Fruit fly (Drosophila melanogaster) whole organism, embryonic: ENCODE data around the gene CG15642.

ENCODE experiments used
- Adf1 ChIP-seq: fragments of 200-800 bp; sonication (Bioruptor generic); IDR thresholded peaks from 2 replicates; pipeline ENCODE4 v1.3.6; 2022; ENCODE audit warnings: missing biosample characterization, missing genetic modification characterization
- CG10543 ChIP-seq: fragments of 200-800 bp; sonication (Bioruptor generic); optimal IDR thresholded peaks from 3 replicates; lab custom pipeline; 2017; ENCODE audit warnings: missing biosample characterization, mild to moderate bottlenecking, missing genetic modification characterization, moderate library complexity
- CG13894 ChIP-seq: fragments of 200-800 bp; sonication (Bioruptor generic); optimal IDR thresholded peaks from 3 replicates; lab custom pipeline; 2018; ENCODE audit warnings: missing biosample characterization, mild to moderate bottlenecking, missing genetic modification characterization, moderate library complexity
- CG18599 ChIP-seq: fragments of 200-800 bp; sonication (Bioruptor generic); optimal IDR thresholded peaks from 3 replicates; lab custom pipeline; 2017; ENCODE audit warnings: missing biosample characterization, missing genetic modification characterization, mild to moderate bottlenecking, moderate library complexity, missing genetic modification reagents
- CG34376 ChIP-seq: fragments of 200-800 bp; sonication (Bioruptor generic); optimal IDR thresholded peaks from 2 replicates; lab custom pipeline; 2018; ENCODE audit warnings: missing biosample characterization, mild to moderate bottlenecking, missing genetic modification characterization
- CG8290 ChIP-seq, 3 experiments: fragments of 200-800 bp; sonication (Bioruptor generic); optimal IDR thresholded peaks; 2 replicates each; lab custom pipeline; 2016 to 2019; ENCODE audit warnings: missing biosample characterization in 3 of 3, missing genetic modification characterization in 3 of 3, mild to moderate bottlenecking in 2 of 3, moderate library complexity in 1 of 3
- Deaf1 ChIP-seq: fragments of 200-800 bp; optimal IDR thresholded peaks from 3 replicates; lab custom pipeline; 2019; ENCODE audit warnings: missing biosample characterization, mild to moderate bottlenecking, missing genetic modification characterization, moderate library complexity
- HmgD ChIP-seq: fragments of 200-800 bp; sonication (Bioruptor generic); optimal IDR thresholded peaks from 3 replicates; lab custom pipeline; 2016; ENCODE audit warnings: missing biosample characterization, missing genetic modification characterization
- Med ChIP-seq: fragments of 200-800 bp; sonication (Bioruptor generic); peaks from one replicate; lab custom pipeline; 2016; ENCODE audit warnings: missing biosample characterization, missing genetic modification characterization, mild to moderate bottlenecking, inconsistent platforms, moderate library complexity
- Neu2 ChIP-seq: fragments of 200-800 bp; sonication (Bioruptor generic); optimal IDR thresholded peaks from 3 replicates; lab custom pipeline; 2016; ENCODE audit warnings: missing biosample characterization, missing genetic modification characterization, borderline replicate concordance
- abd-A ChIP-seq: fragments of 200-800 bp; sonication (Bioruptor generic); optimal IDR thresholded peaks from 3 replicates; lab custom pipeline; 2019; ENCODE audit warnings: missing biosample characterization, mild to moderate bottlenecking, missing genetic modification characterization, moderate library complexity
- crol ChIP-seq: fragments of 200-800 bp; sonication (Bioruptor generic); IDR thresholded peaks from 2 replicates; pipeline ENCODE4 v1.3.6; 2022; ENCODE audit warnings: missing biosample characterization, missing genetic modification characterization
- lab ChIP-seq: fragments of 200-800 bp; sonication (Bioruptor generic); optimal IDR thresholded peaks from 3 replicates; lab custom pipeline; 2017; ENCODE audit warnings: missing biosample characterization, missing genetic modification characterization, mild to moderate bottlenecking, moderate library complexity, missing genetic modification reagents

Gene CG15642

DNA sequence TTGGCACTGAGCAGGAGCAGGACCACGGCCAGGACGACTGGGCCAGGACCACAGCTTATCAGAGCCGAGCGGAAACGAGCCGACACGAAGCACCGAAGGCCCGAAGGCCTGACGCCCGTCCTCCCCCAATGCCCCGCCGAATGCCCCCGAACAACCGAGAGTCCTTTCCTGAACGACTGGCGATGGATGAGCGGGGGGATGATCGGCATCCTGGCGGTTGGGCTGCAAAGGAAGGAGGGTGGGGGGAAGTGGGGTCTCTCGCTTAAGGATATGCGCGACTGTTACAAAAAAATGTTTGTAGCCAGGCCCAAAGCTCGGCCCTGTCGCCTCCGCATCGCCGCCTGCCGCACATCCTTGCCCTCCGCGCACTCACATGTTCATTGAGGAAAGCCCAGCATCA is 26.3 kb downstream of the CG15642 start, which contains the start of gene Cngl:
Gene Cngl (minus strand): TSS at position 8 of the 400 bp plus-strand sequence.
- TF ChIP-seq Adf1 = peak; percentile 17; the same call in 1 of the 2 replicates
- no peak for TF ChIP-seq CG34376 (GFP tag; lab: Kevin White, UChicago)
- TF ChIP-seq Med = peak; percentile 17
- TF ChIP-seq Neu2 (GFP tag; lab: Kevin White, UChicago) = no peak
- peak; percentile 10 for TF ChIP-seq lab (GFP tag; lab: Kevin White, UChicago)
- no peak for TF ChIP-seq HmgD
- peak; percentile 70 for TF ChIP-seq CG13894 (tag; lab: Kevin White, UChicago)
- TF ChIP-seq CG10543 = peak; percentile 86
- peak; percentile 12 for TF ChIP-seq CG18599
- peak; percentile 98 for TF ChIP-seq Deaf1
- peak; percentile 92 for TF ChIP-seq crol (GFP tag; lab: Robert Waterston, UW)
- TF ChIP-seq abd-A (tag; lab: Kevin White, UChicago) = peak; percentile 83
- TF ChIP-seq CG8290 (GFP tag; optimal IDR thresholded peaks at IDR 0.05; lab: Kevin White, UChicago) = no peak
- TF ChIP-seq CG8290 (tag; optimal IDR thresholded peaks at IDR 0.05; lab: Kevin White, UChicago) = peak in 1 of 2 experiments; percentile 19
- TF ChIP-seq, all 482 proteins: peak for 10
